Fruit fly (Drosophila melanogaster) whole organism, pupa: Measurements from ENCODE around the gene Meltrin.
A peak's percentile ranks its signal among the peaks of the same experiment; 100 is the strongest.

Experiments used
- CG10348 ChIP-seq: fragments of 200-800 bp; sonication (Bioruptor generic); IDR thresholded peaks from 2 replicates; pipeline ENCODE4 v1.3.6; 2022; ENCODE audit warnings: missing biosample characterization, missing genetic modification characterization
- CG12605 ChIP-seq: fragments of 200-800 bp; sonication (Bioruptor generic); IDR thresholded peaks from 2 replicates; pipeline ENCODE4 v1.3.6; 2022; ENCODE audit warnings: missing biosample characterization, missing genetic modification characterization
- CG13204 ChIP-seq: fragments of 200-800 bp; sonication (Bioruptor generic); optimal IDR thresholded peaks from 2 replicates; lab custom pipeline; 2018; ENCODE audit warnings: missing biosample characterization, mild to moderate bottlenecking, missing genetic modification characterization, moderate library complexity
- CG14655 ChIP-seq: fragments of 200-800 bp; sonication (Bioruptor generic); optimal IDR thresholded peaks from 3 replicates; lab custom pipeline; 2017; ENCODE audit warnings: mild to moderate bottlenecking, missing biosample characterization, missing genetic modification reagents, missing genetic modification characterization
- CG15710 ChIP-seq: fragments of 200-800 bp; sonication (Bioruptor generic); optimal IDR thresholded peaks from 2 replicates; lab custom pipeline; 2018; ENCODE audit warnings: missing biosample characterization, mild to moderate bottlenecking, missing genetic modification characterization, moderate library complexity
- CG17806 ChIP-seq: fragments of 200-800 bp; sonication (Bioruptor generic); optimal IDR thresholded peaks from 2 replicates; lab custom pipeline; 2018; ENCODE audit warnings: missing biosample characterization, mild to moderate bottlenecking, missing genetic modification characterization, moderate library complexity
- CG32121 ChIP-seq: fragments of 200-800 bp; sonication (Bioruptor generic); IDR thresholded peaks from 2 replicates; pipeline ENCODE4 v1.3.6; 2022; ENCODE audit warnings: missing biosample characterization, missing genetic modification characterization
- CG34367 ChIP-seq: fragments of 200-800 bp; sonication (Bioruptor generic); optimal IDR thresholded peaks from 2 replicates; lab custom pipeline; 2018; ENCODE audit warnings: missing biosample characterization, mild to moderate bottlenecking, missing genetic modification characterization
- CG4496 ChIP-seq: fragments of 200-800 bp; sonication (Bioruptor generic); IDR thresholded peaks from 3 replicates; pipeline ENCODE4 v1.3.6; 2022; ENCODE audit warnings: missing biosample characterization, missing genetic modification characterization
- CG8159 ChIP-seq: fragments of 200-800 bp; sonication (Bioruptor generic); optimal IDR thresholded peaks from 3 replicates; lab custom pipeline; 2018; ENCODE audit warnings: missing biosample characterization, mild to moderate bottlenecking, missing genetic modification characterization, moderate library complexity
- CG8301 ChIP-seq: fragments of 200-800 bp; sonication (Bioruptor generic); optimal IDR thresholded peaks from 2 replicates; lab custom pipeline; 2018; ENCODE audit warnings: missing biosample characterization, mild to moderate bottlenecking, missing genetic modification characterization
- CG9948 ChIP-seq: fragments of 200-800 bp; sonication (Bioruptor generic); optimal IDR thresholded peaks from 2 replicates; lab custom pipeline; 2018; ENCODE audit warnings: missing biosample characterization, mild to moderate bottlenecking, missing genetic modification characterization, moderate library complexity
- D1 ChIP-seq: fragments of 200-800 bp; sonication (Bioruptor generic); optimal IDR thresholded peaks from 2 replicates; lab custom pipeline; 2018; ENCODE audit warnings: missing biosample characterization, mild to moderate bottlenecking, missing genetic modification characterization, moderate library complexity
- EcR ChIP-seq: fragments of 200-800 bp; sonication (Bioruptor generic); optimal IDR thresholded peaks from 3 replicates; lab custom pipeline; 2019; ENCODE audit warnings: missing biosample characterization, missing genetic modification characterization, mild to moderate bottlenecking, moderate library complexity, missing genetic modification reagents
- Ets98B ChIP-seq: fragments of 200-800 bp; sonication (Bioruptor generic); IDR thresholded peaks from 2 replicates; pipeline ENCODE4 v1.3.6; 2022; ENCODE audit warnings: missing biosample characterization, missing genetic modification characterization
- Pif1A ChIP-seq: fragments of 200-800 bp; sonication (Bioruptor generic); optimal IDR thresholded peaks from 3 replicates; lab custom pipeline; 2016; ENCODE audit warnings: missing biosample characterization, missing genetic modification characterization
- Pif1B ChIP-seq: fragments of 200-800 bp; sonication (Bioruptor generic); optimal IDR thresholded peaks from 3 replicates; lab custom pipeline; 2016; ENCODE audit warnings: missing biosample characterization, missing genetic modification characterization
- Snoo ChIP-seq: fragments of 200-800 bp; sonication (Bioruptor generic); optimal IDR thresholded peaks from 3 replicates; lab custom pipeline; 2017; ENCODE audit warnings: missing biosample characterization, mild to moderate bottlenecking, missing genetic modification characterization, inconsistent platforms
- fd96Ca ChIP-seq: fragments of 200-800 bp; sonication (Bioruptor generic); IDR thresholded peaks from 3 replicates; pipeline ENCODE4 v1.3.6; 2022; ENCODE audit warnings: missing biosample characterization, missing genetic modification characterization
- gl ChIP-seq: fragments of 200-800 bp; sonication (Bioruptor generic); optimal IDR thresholded peaks from 2 replicates; lab custom pipeline; 2018; ENCODE audit warnings: missing biosample characterization, mild to moderate bottlenecking, missing genetic modification characterization
- rn ChIP-seq: fragments of 200-800 bp; sonication (Bioruptor generic); IDR thresholded peaks from 2 replicates; pipeline ENCODE4 v1.3.6; 2022; ENCODE audit warnings: missing biosample characterization, missing genetic modification characterization

Meltrin gene

DNA sequence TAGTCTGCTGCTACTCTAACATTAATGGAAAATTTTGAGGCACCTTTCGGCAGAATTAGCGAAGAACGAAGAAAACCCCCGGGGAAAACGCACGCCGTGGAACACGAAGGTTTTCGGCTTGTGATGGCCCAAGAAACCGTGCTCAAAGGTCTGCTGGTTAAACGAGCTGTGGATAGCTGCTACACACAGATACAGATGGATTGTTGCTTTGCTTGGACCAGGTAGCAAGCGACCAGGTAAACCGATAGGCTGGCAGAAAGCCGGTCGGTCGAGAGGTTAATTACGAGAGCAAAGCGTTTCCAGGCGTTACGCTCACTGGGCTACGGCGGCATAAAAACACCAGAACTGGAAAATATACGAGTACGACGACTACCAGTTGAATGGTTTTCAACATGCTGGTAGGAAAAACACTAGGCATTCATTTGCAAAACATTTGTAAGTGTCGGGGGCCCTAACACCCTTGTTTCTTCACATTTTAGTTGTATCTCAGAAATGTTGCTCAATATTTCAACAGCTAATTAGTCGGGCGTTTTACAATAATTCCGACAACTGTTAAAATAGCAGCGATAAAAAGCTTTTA is 44.7 kb downstream of the Meltrin start:
- no peak for TF ChIP-seq Pif1B (GFP tag; lab: Kevin White, UChicago)
- TF ChIP-seq EcR (GFP tag; lab: Kevin White, UChicago) = no peak
- no peak for TF ChIP-seq rn (GFP tag; lab: Robert Waterston, UW)

DNA sequence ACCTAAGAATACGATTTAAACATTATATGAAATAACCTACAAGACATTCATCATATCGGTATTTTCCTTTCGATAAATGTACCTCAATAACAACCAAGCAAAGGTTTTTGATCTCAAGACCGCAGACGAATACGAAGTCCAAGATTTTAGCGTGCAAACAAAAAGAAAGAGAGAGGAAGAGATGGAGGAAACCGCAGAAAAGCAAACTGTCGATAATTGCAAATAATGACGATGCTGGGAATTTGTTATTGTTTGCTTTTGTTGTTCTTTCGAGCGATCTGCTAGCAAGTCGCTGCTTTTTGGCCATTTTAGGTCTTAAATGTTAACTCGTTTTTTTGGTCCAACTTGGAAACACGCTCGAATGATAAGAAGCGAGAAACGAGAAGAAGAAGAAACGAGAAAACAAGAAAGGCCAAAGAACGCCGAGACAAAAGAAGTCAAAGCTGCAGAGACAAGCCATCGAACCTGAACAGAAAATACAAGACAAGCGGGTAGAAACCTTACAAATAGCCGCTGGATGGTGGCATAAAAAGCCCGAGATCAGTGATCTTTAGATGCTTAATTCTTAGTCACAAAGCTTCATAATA is 45.9 kb downstream of the Meltrin start:
- no peak for TF ChIP-seq CG9948 (tag; lab: Kevin White, UChicago)
- TF ChIP-seq CG4496 (GFP tag; lab: Robert Waterston, UW) = no peak
- TF ChIP-seq fd96Ca (GFP tag; lab: Robert Waterston, UW) = no peak
- TF ChIP-seq Pif1A (GFP tag; lab: Kevin White, UChicago) = no peak
- TF ChIP-seq CG34367 (tag; lab: Kevin White, UChicago) = no peak
- peak; percentile 6 for TF ChIP-seq CG13204 (GFP tag; lab: Kevin White, UChicago)
- TF ChIP-seq CG15710 (tag; lab: Kevin White, UChicago) = no peak
- TF ChIP-seq gl (tag; lab: Kevin White, UChicago) = peak; percentile 3
- no peak for TF ChIP-seq CG12605 (GFP tag; lab: Robert Waterston, UW)
- no peak for TF ChIP-seq CG17806 (tag; lab: Kevin White, UChicago)
- peak; percentile 93 for TF ChIP-seq EcR (GFP tag; lab: Kevin White, UChicago)

DNA sequence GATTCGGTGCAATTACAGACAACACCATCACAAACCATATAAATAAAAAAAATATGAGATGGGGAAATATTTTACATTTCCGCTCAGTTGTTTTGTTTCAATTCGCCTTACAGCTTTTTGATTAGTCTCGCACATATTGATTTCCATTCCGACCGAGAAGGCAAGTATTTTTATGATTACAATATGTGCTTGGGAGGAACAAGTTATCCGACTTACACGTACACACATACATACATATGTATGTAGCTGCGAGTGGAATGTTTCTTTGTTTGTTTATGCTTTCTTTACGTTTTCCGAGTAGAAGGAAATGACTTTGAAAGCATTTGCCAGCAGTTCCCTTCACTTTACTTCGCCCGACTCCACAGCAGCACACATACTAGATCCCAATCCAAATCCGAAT is 46.7 kb downstream of the Meltrin start:
- TF ChIP-seq CG14655 (GFP tag; lab: Kevin White, UChicago) (no peak), rn (GFP tag; lab: Robert Waterston, UW) (no peak), Ets98B (no peak), EcR (GFP tag; lab: Kevin White, UChicago) (no peak), CG8159 (tag; lab: Kevin White, UChicago) (no peak), CG17806 (tag; lab: Kevin White, UChicago) (no peak), gl (tag; lab: Kevin White, UChicago) (no peak), CG4496 (GFP tag; lab: Robert Waterston, UW) (no peak), Pif1B (GFP tag; lab: Kevin White, UChicago) (no peak), Snoo (tag; lab: Kevin White, UChicago) (no peak), CG13204 (GFP tag; lab: Kevin White, UChicago) (no peak)

DNA sequence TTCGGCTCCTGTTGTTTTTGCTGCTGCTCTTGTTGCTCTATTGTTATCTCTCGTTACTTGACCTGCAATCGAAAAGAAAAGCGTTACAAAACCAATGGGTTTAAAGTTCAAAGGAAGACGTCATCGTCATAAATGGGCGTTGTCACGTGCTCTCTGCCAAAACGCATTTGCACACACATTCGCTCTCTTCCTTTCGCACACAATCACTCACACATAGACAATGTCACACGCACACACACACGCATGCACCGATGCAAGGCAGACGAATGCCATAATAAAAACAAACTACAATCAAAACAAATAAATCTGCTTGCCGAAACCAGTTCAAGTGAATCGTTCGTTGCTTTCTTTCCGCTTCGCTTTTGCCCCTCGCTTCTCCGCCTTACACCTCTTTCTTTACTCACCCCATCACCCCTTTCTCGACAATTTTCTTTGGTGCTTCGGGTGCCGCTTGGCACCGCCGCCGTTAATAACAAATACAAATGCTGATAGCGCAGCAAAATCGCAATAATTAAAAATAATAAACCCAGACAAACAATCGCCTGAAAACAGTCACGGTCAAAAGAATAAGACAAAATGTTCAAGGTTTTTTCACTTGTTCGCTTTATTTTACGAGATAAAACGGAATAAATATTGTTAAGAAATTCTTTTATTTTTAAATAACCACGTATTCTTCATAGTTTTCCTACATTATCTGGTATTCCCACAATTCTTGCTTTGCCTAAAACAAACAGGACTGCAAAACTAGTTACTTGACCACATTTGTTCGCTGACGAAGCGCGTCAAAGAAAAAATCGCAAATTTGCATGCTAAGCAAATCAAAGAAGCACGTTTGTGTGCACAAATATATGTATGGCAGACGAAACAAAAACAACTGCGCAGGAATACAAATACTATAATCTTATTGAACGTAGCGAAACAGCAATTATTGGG is 47.5 kb downstream of the Meltrin start:
- TF ChIP-seq CG14655 (GFP tag; lab: Kevin White, UChicago) (peak; percentile 89), Pif1A (GFP tag; lab: Kevin White, UChicago) (peak; percentile 79), Snoo (tag; lab: Kevin White, UChicago) (peak; percentile 76), fd96Ca (GFP tag; lab: Robert Waterston, UW) (peak; percentile 67; the same call in 2 of the 3 replicates), CG13204 (GFP tag; lab: Kevin White, UChicago) (no peak), CG8301 (tag; lab: Kevin White, UChicago) (peak; percentile 83), rn (GFP tag; lab: Robert Waterston, UW) (no peak), CG4496 (GFP tag; lab: Robert Waterston, UW) (peak; percentile 71; the same call in 2 of the 3 replicates), CG9948 (tag; lab: Kevin White, UChicago) (peak; percentile 79), CG17806 (tag; lab: Kevin White, UChicago) (peak; percentile 72), CG10348 (peak; percentile 8; the same call in 1 of the 2 replicates), D1 (tag; lab: Kevin White, UChicago) (peak; percentile 47), CG34367 (tag; lab: Kevin White, UChicago) (peak; percentile 66), CG12605 (GFP tag; lab: Robert Waterston, UW) (peak; percentile 32; the same call in 1 of the 2 replicates), EcR (GFP tag; lab: Kevin White, UChicago) (peak; percentile 78), gl (tag; lab: Kevin White, UChicago) (no peak), Pif1B (GFP tag; lab: Kevin White, UChicago) (peak; percentile 80), Ets98B (peak; percentile 66), CG8159 (tag; lab: Kevin White, UChicago) (peak; percentile 76), CG32121 (GFP tag; lab: Robert Waterston, UW) (peak; percentile 76), CG15710 (tag; lab: Kevin White, UChicago) (peak; percentile 66)

DNA sequence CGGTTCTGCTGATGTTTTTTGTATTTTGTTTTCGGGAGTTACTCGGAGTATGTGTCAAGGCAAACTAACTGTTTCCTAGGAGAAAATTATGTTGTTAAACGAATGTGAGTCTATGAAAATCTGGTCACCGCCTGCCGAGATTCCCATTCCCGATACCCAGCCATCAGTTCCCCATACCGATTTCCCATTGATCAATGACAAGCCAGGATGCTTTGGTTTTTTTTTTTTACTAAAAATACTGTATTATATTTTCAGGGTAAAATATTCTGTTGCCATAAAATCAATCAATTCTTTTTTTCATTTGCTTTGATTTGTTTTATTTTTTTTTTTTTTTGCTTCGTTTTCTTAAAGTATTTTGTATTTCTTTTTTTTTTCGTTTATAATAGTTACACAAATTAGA is 54.6 kb downstream of the Meltrin start, which contains the start of gene CG7886:
TSS of gene CG7886 (minus strand) at position 101 of the 400 bp plus-strand sequence.
- TF ChIP-seq CG17806 (tag; lab: Kevin White, UChicago) (no peak), CG13204 (GFP tag; lab: Kevin White, UChicago) (no peak), CG15710 (tag; lab: Kevin White, UChicago) (no peak), CG4496 (GFP tag; lab: Robert Waterston, UW) (no peak), CG8159 (tag; lab: Kevin White, UChicago) (no peak), CG10348 (no peak), Snoo (tag; lab: Kevin White, UChicago) (no peak), fd96Ca (GFP tag; lab: Robert Waterston, UW) (no peak)
- TF ChIP-seq, all 21 proteins: peak for 0
